Worm (Caenorhabditis elegans) whole organism, young adult: ENCODE measurements around the gene srh-229.

ENCODE experiments used
- C06A6.2 ChIP-seq: fragments of 200-800 bp; sonication (Bioruptor generic); conservative IDR thresholded peaks from 2 replicates; pipeline ENCODE4 v1.3.6; 2022; ENCODE audit warnings: missing genetic modification characterization, missing compliant biosample characterization
- F49E8.2 ChIP-seq: sonication (generic microtip); optimal IDR thresholded peaks from 3 replicates; lab custom pipeline; 2017; ENCODE audit warnings: missing genetic modification characterization, mild to moderate bottlenecking, missing compliant biosample characterization, antibody characterized with exemption, moderate library complexity; ENCODE audit not compliant: insufficient read depth
- akir-1 ChIP-seq: fragments of 200-800 bp; sonication (Bioruptor generic); optimal IDR thresholded peaks from 2 replicates; lab custom pipeline; 2018; ENCODE audit warnings: mild to moderate bottlenecking, missing genetic modification characterization, moderate library complexity, missing compliant biosample characterization
- ama-1 ChIP-seq, 3 experiments: fragments of 150-350 bp in 1 of 3; sonication (generic microtip) in 2 of 3; optimal IDR thresholded peaks; 2 replicates each; lab custom pipeline; 2014 to 2018; ENCODE audit warnings: missing biosample characterization in 2 of 3, missing genetic modification characterization in 2 of 3, missing genetic modification reagents in 2 of 3
- attf-3 ChIP-seq: fragments of 200-800 bp; sonication (Bioruptor generic); conservative IDR thresholded peaks from 2 replicates; pipeline ENCODE4 v1.3.6; 2022; ENCODE audit warnings: missing genetic modification reagents, missing genetic modification characterization, missing compliant biosample characterization
- die-1 ChIP-seq: sonication (generic microtip); optimal IDR thresholded peaks from 2 replicates; lab custom pipeline; 2016; ENCODE audit warnings: missing genotype, mild to moderate bottlenecking, missing genetic modification characterization, missing compliant biosample characterization
- egl-18 ChIP-seq: fragments of 200-800 bp; sonication (Bioruptor generic); IDR thresholded peaks from 2 replicates; pipeline ENCODE4 v1.3.6; 2022; ENCODE audit warnings: missing genetic modification reagents, missing genetic modification characterization, missing compliant biosample characterization
- nfyb-1 ChIP-seq: fragments of 200-800 bp; sonication (Bioruptor generic); IDR thresholded peaks from 2 replicates; pipeline ENCODE4 v1.3.6; 2022; ENCODE audit warnings: missing genetic modification reagents, missing genetic modification characterization, missing compliant biosample characterization
- nhr-90 ChIP-seq: sonication (generic microtip); optimal IDR thresholded peaks from 2 replicates; lab custom pipeline; 2016; ENCODE audit warnings: missing genotype, mild to moderate bottlenecking, missing genetic modification characterization, missing compliant biosample characterization
- rec-8 ChIP-seq, 2 experiments: sonication (generic microtip); optimal IDR thresholded peaks; 2 replicates each; lab custom pipeline; 2016; ENCODE audit warnings: mild to moderate bottlenecking in 2 of 2, missing genetic modification characterization in 2 of 2, missing genetic modification reagents in 2 of 2, missing genotype in 2 of 2, missing biosample characterization in 1 of 2, missing compliant biosample characterization in 1 of 2, moderate library complexity in 1 of 2
- sdz-38 ChIP-seq: sonication (generic microtip); optimal IDR thresholded peaks from 2 replicates; lab custom pipeline; 2016; ENCODE audit warnings: missing genotype, missing genetic modification characterization, missing compliant biosample characterization
- unc-62 ChIP-seq: fragments of 150-350 bp; optimal IDR thresholded peaks from 2 replicates; lab custom pipeline; 2014; ENCODE audit warnings: missing biosample characterization, missing genetic modification reagents, missing genetic modification characterization
- zfh-2 ChIP-seq: fragments of 200-800 bp; sonication (Bioruptor generic); conservative IDR thresholded peaks from 2 replicates; pipeline ENCODE4 v1.3.6; 2022; ENCODE audit warnings: missing genetic modification reagents, missing genetic modification characterization, missing compliant biosample characterization

DNA sequence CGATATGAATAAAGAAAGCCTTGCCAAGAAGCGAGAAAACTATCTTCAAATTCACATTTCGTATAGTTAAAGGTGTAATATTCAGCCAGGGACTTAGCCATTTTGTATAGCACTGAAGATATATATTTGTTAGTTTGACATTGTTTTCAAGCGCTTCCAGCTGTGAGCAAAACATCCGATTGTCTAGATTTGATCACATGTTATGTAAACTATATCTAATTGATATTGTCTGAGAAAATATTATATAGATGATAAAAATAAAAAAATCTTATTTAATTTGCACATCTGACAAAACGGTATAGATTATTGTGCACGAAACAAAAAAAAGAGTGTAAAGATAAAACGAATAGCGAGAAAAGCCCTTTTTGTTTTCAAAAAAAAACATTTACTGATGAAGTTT, 39.5 kb downstream of the srh-229 start, which contains the start of gene srh-89:
- TF ChIP-seq egl-18 (GFP tag; lab: Robert Waterston, UW) = no peak
- TF ChIP-seq sdz-38 (tag; lab: Kevin White, UChicago) = no peak
- no peak for TF ChIP-seq nfyb-1
- no peak for TF ChIP-seq unc-62
- TF ChIP-seq ama-1 (optimal IDR thresholded peaks at IDR 0.05; lab: Kevin White, UChicago) = no peak
- TF ChIP-seq ama-1 (GFP tag; optimal IDR thresholded peaks at IDR 0.05; lab: Kevin White, UChicago) = no peak
- TF ChIP-seq rec-8 (tag; optimal IDR thresholded peaks at IDR 0.05; lab: Kevin White, UChicago) = no peak
- no peak for TF ChIP-seq zfh-2 (GFP tag; lab: Robert Waterston, UW)
- TF ChIP-seq F49E8.2 (tag; lab: Kevin White, UChicago) = no peak
- TF ChIP-seq akir-1 (GFP tag; lab: Kevin White, UChicago) = no peak
- TF ChIP-seq die-1 (tag; lab: Kevin White, UChicago) = no peak
- no peak for TF ChIP-seq attf-3
- no peak for TF ChIP-seq nhr-90 (tag; lab: Kevin White, UChicago)
- no peak for TF ChIP-seq C06A6.2 (GFP tag; lab: Robert Waterston, UW)
